Worm (Caenorhabditis elegans): ENCODE data around the gene hot-3.

Gene hot-3

DNA sequence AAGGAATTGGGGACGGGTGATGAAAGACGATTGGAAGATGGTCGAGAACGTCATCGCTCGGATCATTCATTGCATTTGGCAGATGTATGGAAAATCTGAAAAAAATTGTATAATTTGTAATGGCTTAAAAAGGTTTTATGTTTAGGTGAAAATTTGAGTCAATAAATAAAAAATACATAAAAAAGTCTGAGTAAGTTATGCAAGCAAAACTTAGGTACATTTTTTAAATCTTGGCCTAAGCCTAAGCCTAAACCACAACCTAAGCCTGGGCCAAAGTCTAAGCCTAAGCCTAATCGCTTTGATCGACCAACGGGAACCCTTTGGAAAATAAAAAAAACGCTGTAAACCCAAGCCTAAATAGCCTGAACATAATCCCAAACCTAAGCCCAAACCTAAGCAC is at the start of gene hot-3:
Gene hot-3, minus strand, starts transcription at position 101 of the 400 bp plus-strand sequence.
- TF ChIP-seq lin-13 (GFP tag; optimal IDR thresholded peaks at IDR 0.05) (no peak), crh-2 (tag; optimal IDR thresholded peaks at IDR 0.05) (no peak), R02D3.7 (tag; optimal IDR thresholded peaks at IDR 0.05) (no peak), lin-39 (tag; optimal IDR thresholded peaks at IDR 0.05) (no peak), lin-11 (tag; optimal IDR thresholded peaks at IDR 0.05) (no peak), nhr-11 (tag; optimal IDR thresholded peaks at IDR 0.05) (no peak)

DNA sequence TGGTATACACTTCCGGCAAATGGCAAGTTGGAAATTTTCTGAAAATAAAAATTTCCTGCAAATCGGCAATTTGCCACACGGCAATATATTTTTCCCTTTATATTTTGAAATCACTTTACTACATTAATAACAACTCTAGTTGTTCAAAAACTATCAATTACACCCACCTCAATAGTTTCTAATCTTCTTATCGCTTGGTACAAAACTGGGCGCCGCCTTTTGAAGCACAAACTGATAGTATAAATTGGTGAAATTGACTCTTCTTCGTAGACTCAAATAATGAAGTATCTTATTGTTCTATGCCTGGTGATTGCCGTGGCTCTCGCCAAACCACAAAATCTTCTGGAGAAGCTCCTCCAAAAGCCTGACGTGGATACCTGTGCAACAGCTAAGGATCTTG is 49.3 kb upstream of the hot-3 start, which contains the start of gene Y39G8B.9:
Gene Y39G8B.9, plus strand, starts transcription at position 269 of the 400 bp plus-strand sequence.
- TF ChIP-seq fos-1 (tag; optimal IDR thresholded peaks at IDR 0.05) = peak; percentile 54
- no peak for TF ChIP-seq peb-1 (tag; optimal IDR thresholded peaks at IDR 0.05)

- no peak for TF ChIP-seq ztf-1 (GFP tag; conservative IDR thresholded peaks at IDR 0.05)
- peak; percentile 22 for TF ChIP-seq sma-9 (GFP tag; optimal IDR thresholded peaks at IDR 0.05)
- no peak for TF ChIP-seq sma-9 (tag; optimal IDR thresholded peaks at IDR 0.05)
- peak; percentile 41 for TF ChIP-seq gmeb-1 (tag; optimal IDR thresholded peaks at IDR 0.05)
- TF ChIP-seq fos-1 (tag; optimal IDR thresholded peaks at IDR 0.05) = peak; percentile 42
- TF ChIP-seq alr-1 (tag; optimal IDR thresholded peaks at IDR 0.05) = no peak
- no peak for TF ChIP-seq unc-62 (GFP tag; optimal IDR thresholded peaks at IDR 0.05)
Observed at ce11 chrII:13979833-13980513, 48.1 kb upstream of the hot-3 start, which contains the start of gene sre-48. sre-48 (minus strand) TSS chrII:13979883.

DNA sequence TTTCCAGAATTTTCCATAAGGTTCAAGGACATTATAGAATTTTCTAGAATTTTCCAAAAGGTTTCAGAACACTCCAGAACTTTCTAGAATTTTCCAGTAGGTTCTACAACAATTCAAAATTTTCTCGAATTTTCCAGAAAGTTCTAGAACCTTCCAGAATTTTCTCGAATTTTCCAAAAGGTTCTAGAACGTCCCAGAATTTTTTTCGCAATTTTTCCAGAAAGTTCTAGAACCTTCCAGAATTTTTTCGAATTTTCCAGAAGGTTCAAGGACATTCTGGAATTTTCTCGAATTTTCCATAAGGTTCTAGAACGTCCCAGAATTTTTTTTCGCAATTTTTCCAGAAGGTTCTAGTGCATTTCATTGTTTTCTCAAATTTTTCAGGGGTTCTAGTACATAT is 45.9 kb upstream of the hot-3 start:
- no peak for TF ChIP-seq peb-1 (tag; optimal IDR thresholded peaks at IDR 0.05)
- no peak for TF ChIP-seq ama-1 (optimal IDR thresholded peaks at IDR 0.05)
- TF ChIP-seq lsy-2 (tag; optimal IDR thresholded peaks at IDR 0.05) = no peak
- TF ChIP-seq ztf-1 (GFP tag; conservative IDR thresholded peaks at IDR 0.05) = no peak
- TF ChIP-seq fos-1 (tag; optimal IDR thresholded peaks at IDR 0.05) = no peak
- no peak for TF ChIP-seq nhr-10 (tag; optimal IDR thresholded peaks at IDR 0.05)
- TF ChIP-seq mbf-1 (tag; optimal IDR thresholded peaks at IDR 0.05) = no peak
- no peak for TF ChIP-seq ZK546.5 (tag; optimal IDR thresholded peaks at IDR 0.05)
- no peak for TF ChIP-seq nhr-129 (tag; optimal IDR thresholded peaks at IDR 0.05)
- no peak for TF ChIP-seq Y55F3AM.14 (GFP tag; optimal IDR thresholded peaks at IDR 0.05)
- no peak for TF ChIP-seq ztf-4 (tag; optimal IDR thresholded peaks at IDR 0.05)
- TF ChIP-seq nhr-25 (tag; optimal IDR thresholded peaks at IDR 0.05) = no peak

DNA sequence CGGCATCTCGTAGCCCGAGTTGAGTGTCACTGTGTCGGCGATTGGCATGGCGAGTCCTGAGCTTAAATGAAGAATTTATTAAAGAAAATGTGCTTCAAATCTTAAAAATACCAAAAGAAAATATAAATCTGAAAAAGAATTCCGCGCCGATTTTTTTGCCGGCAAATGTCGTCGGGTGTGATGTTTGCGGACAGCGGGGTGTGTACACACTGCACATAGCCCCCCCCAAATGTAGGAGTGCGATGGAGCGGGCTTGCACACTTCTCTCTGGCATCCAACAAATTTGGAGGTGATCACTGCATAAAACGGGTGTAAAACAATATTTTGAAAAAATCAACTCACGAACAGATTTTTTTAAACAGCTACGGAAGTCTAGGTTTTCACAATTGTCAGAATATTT is 44.3 kb upstream of the hot-3 start, which contains the start of gene Y39G8B.2:
Gene Y39G8B.2, minus strand, starts transcription at position 61 of the 400 bp plus-strand sequence.
- TF ChIP-seq ama-1 (optimal IDR thresholded peaks at IDR 0.05) (no peak), egl-27 (tag; optimal IDR thresholded peaks at IDR 0.05) (peak; percentile 36), snpc-4 (tag; optimal IDR thresholded peaks at IDR 0.05) (peak; percentile 84), blmp-1 (tag; optimal IDR thresholded peaks at IDR 0.05; ENCODE audit: insufficient read depth) (peak; percentile 55), Y55F3AM.14 (GFP tag; optimal IDR thresholded peaks at IDR 0.05) (peak; percentile 49), nhr-25 (tag; optimal IDR thresholded peaks at IDR 0.05) (peak; percentile 86), ztf-4 (tag; optimal IDR thresholded peaks at IDR 0.05) (no peak), nhr-6 (tag; optimal IDR thresholded peaks at IDR 0.05) (no peak), ztf-11 (tag; optimal IDR thresholded peaks at IDR 0.05) (no peak), peb-1 (tag; optimal IDR thresholded peaks at IDR 0.05) (no peak), ceh-82 (tag; optimal IDR thresholded peaks at IDR 0.05) (peak; percentile 29), F13H6.1 (tag; optimal IDR thresholded peaks at IDR 0.05) (peak; percentile 78), mab-5 (tag; optimal IDR thresholded peaks at IDR 0.05) (peak; percentile 59), zag-1 (tag; optimal IDR thresholded peaks at IDR 0.05) (peak; percentile 31), unc-55 (GFP tag; optimal IDR thresholded peaks at IDR 0.05) (peak; percentile 93), ceh-16 (tag; optimal IDR thresholded peaks at IDR 0.05) (no peak), mbf-1 (tag; optimal IDR thresholded peaks at IDR 0.05) (no peak), fos-1 (tag; optimal IDR thresholded peaks at IDR 0.05) (peak; percentile 65), unc-39 (tag; optimal IDR thresholded peaks at IDR 0.05) (no peak), lin-11 (tag; optimal IDR thresholded peaks at IDR 0.05) (peak; percentile 75), skn-1 (tag; optimal IDR thresholded peaks at IDR 0.05) (peak; percentile 5), lsy-2 (tag; optimal IDR thresholded peaks at IDR 0.05) (peak; percentile 77 to 92), lin-13 (GFP tag; optimal IDR thresholded peaks at IDR 0.05) (peak; percentile 90), gmeb-1 (tag; optimal IDR thresholded peaks at IDR 0.05) (peak; percentile 81), ZK546.5 (tag; optimal IDR thresholded peaks at IDR 0.05) (peak; percentile 15), nhr-21 (tag; optimal IDR thresholded peaks at IDR 0.05) (peak; percentile 51), nhr-77 (tag; optimal IDR thresholded peaks at IDR 0.05) (peak; percentile 63), sma-3 (GFP tag; optimal IDR thresholded peaks at IDR 0.05) (peak; percentile 74), elt-1 (tag; optimal IDR thresholded peaks at IDR 0.05) (no peak), crh-2 (tag; optimal IDR thresholded peaks at IDR 0.05) (peak; percentile 83), nhr-10 (tag; optimal IDR thresholded peaks at IDR 0.05) (no peak), alr-1 (tag; optimal IDR thresholded peaks at IDR 0.05) (no peak), nhr-12 (tag; optimal IDR thresholded peaks at IDR 0.05) (no peak), nhr-129 (tag; optimal IDR thresholded peaks at IDR 0.05) (peak; percentile 80), sem-4 (tag; optimal IDR thresholded peaks at IDR 0.05) (peak; percentile 22), sma-9 (GFP tag; optimal IDR thresholded peaks at IDR 0.05) (peak; percentile 72), sma-9 (tag; optimal IDR thresholded peaks at IDR 0.05) (no peak)
